Worm (Caenorhabditis elegans) whole organism, L4/young adult: ENCODE results near the gene C49A9.5.

Source experiments
- W03F9.2 ChIP-seq: fragments of 150-350 bp; optimal IDR thresholded peaks from 2 replicates; lab custom pipeline; 2014; ENCODE audit warnings: missing biosample characterization, missing genetic modification characterization
- dao-5 ChIP-seq: sonication (generic microtip); optimal IDR thresholded peaks from 2 replicates; lab custom pipeline; 2016; ENCODE audit warnings: missing genotype, missing genetic modification characterization, moderate library complexity, missing compliant biosample characterization
- him-1 ChIP-seq: sonication (generic microtip); optimal IDR thresholded peaks from 2 replicates; lab custom pipeline; 2016; ENCODE audit warnings: missing genotype, missing genetic modification reagents, missing genetic modification characterization, missing compliant biosample characterization

DNA sequence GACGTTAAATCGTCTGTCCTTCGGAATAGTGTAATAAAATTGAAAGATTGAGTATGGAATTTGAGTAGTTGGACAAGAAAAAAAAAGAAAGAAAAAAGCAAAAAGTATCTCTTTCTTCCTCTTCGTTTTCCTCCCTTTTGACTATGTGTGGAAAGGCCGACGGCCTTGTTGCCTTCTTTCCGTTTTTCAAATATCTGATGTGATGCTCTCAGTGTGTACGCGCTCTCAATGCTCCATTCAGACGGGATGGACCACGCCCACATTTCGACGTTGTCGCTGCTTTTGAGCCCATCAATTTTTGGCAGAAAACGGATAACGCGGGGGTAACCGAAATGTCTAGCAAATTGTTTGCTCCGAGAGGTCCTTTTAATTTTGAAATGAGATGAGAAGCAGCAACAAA lies 40.5 kb upstream of the C49A9.5 start:
- no peak for TF ChIP-seq him-1 (tag; lab: Kevin White, UChicago)
- TF ChIP-seq W03F9.2 (tag; lab: Kevin White, UChicago), result no peak
- no peak for TF ChIP-seq dao-5 (tag; lab: Kevin White, UChicago)
